Fruit fly (Drosophila melanogaster): ENCODE results near the gene ifc.

The ifc gene

DNA sequence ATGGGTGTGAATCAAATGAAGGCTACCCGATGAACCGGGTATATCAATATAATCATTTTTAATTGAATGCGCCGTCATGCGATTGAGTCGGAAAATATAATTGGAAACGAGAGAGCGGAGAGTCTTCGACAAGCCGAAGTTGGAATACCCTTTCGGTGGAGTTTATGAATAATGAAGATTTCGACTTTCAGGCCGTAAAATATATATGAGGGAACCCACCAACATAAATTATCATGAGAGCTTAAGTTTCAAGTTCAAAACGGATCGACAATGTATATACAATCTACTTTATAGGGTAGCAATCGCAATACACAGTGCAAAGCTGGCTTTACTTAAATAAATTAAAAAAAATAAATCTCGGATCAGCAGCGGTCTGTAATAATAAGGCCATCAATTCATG, 45.7 kb downstream of the ifc start (continued):
- TF ChIP-seq Gug (GFP tag; IDR thresholded peaks at IDR 0.05), result peak; percentile 13; the same call in 1 of the 2 replicates
- no peak for TF ChIP-seq Hr4 (GFP tag; optimal IDR thresholded peaks at IDR 0.05)
- peak; percentile 73 for TF ChIP-seq CG6163 (GFP tag; IDR thresholded peaks at IDR 0.05)
- TF ChIP-seq Ets96B (tag; optimal IDR thresholded peaks at IDR 0.05), result peak; percentile 59
- TF ChIP-seq Ets21C (GFP tag; optimal IDR thresholded peaks at IDR 0.05), result no peak
- peak; percentile 20 for TF ChIP-seq CG1621 (tag; optimal IDR thresholded peaks at IDR 0.05)
- peak; percentile 9 for TF ChIP-seq CG9139 (GFP tag; optimal IDR thresholded peaks at IDR 0.05)
- peak; percentile 59; the same call in 2 of the 3 replicates for TF ChIP-seq eg (GFP tag; IDR thresholded peaks at IDR 0.05)
- TF ChIP-seq CG31627 (GFP tag; optimal IDR thresholded peaks at IDR 0.05), result peak; percentile 44
- no peak for TF ChIP-seq Sox102F (GFP tag; optimal IDR thresholded peaks at IDR 0.05)
- peak; percentile 56 for TF ChIP-seq CG8119 (GFP tag; IDR thresholded peaks at IDR 0.05)
- TF ChIP-seq Eip78C (GFP tag), result peak; percentile 86
- TF ChIP-seq vri (GFP tag; optimal IDR thresholded peaks at IDR 0.05), result no peak
- TF ChIP-seq CG4318 (GFP tag; optimal IDR thresholded peaks at IDR 0.05), result no peak
- TF ChIP-seq CG11294 (GFP tag; IDR thresholded peaks at IDR 0.05), result 0 out of 2 replicates have a peak, but pooled peaks have one; percentile 7
- peak; percentile 49 for TF ChIP-seq CG15336 (GFP tag; IDR thresholded peaks at IDR 0.05)
- no peak for TF ChIP-seq CG6854 (GFP tag; optimal IDR thresholded peaks at IDR 0.05)
- TF ChIP-seq Eip93F (GFP tag; optimal IDR thresholded peaks at IDR 0.05), result no peak
- no peak for TF ChIP-seq CG3919 (GFP tag; optimal IDR thresholded peaks at IDR 0.05)
- TF ChIP-seq Met (GFP tag; optimal IDR thresholded peaks at IDR 0.05), result no peak
- no peak for TF ChIP-seq CG10669 (GFP tag; optimal IDR thresholded peaks at IDR 0.05)
- peak; percentile 41 for TF ChIP-seq net (GFP tag; optimal IDR thresholded peaks at IDR 0.05)
- peak; percentile 91 for TF ChIP-seq svp (GFP tag)
- TF ChIP-seq Blimp-1 (GFP tag; optimal IDR thresholded peaks at IDR 0.05), result no peak
- no peak for TF ChIP-seq CG11762 (GFP tag; optimal IDR thresholded peaks at IDR 0.05; ENCODE audit: insufficient read depth)
- TF ChIP-seq OdsH (GFP tag; optimal IDR thresholded peaks at IDR 0.05), result no peak
- TF ChIP-seq Sox14 (GFP tag; optimal IDR thresholded peaks at IDR 0.05), result peak; percentile 36
- no peak for TF ChIP-seq CG16779 (tag; optimal IDR thresholded peaks at IDR 0.05)
- no peak for TF ChIP-seq CG6276 (GFP tag; optimal IDR thresholded peaks at IDR 0.05)
- no peak for TF ChIP-seq Sox15 (GFP tag; optimal IDR thresholded peaks at IDR 0.05)
- peak; percentile 48 for TF ChIP-seq Eip75B (GFP tag; optimal IDR thresholded peaks at IDR 0.05)
- TF ChIP-seq CG7368 (GFP tag; optimal IDR thresholded peaks at IDR 0.05), result no peak
- peak; percentile 49 for TF ChIP-seq spab (GFP tag; optimal IDR thresholded peaks at IDR 0.05)
- peak; percentile 61 for TF ChIP-seq CG3032 (tag; optimal IDR thresholded peaks at IDR 0.05)

DNA sequence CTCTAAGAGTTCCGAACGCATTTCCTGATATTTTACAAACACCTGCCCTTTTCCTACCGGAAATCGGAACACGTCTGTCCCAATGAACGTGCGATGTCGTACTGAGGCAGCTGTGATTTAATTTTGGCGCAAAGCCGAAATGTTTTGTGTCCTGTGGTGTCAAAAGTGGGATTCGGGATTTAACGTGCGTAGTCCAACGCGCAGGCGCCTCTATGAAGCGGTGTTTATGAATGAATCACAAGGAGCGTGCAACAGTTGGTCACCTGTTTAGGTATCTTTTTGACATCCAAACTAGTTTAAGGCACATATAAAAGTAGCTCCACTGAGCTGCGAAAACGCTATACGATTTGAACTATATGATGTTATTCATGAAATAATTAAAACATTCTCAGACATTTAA, 48.2 kb downstream of the ifc start, which contains the start of gene CG9109:
Gene CG9109 (minus strand): TSS at position 80 of the 400 bp plus-strand sequence.
- TF ChIP-seq CG4318 (GFP tag; optimal IDR thresholded peaks at IDR 0.05), result no peak
- no peak for TF ChIP-seq fd59A (GFP tag; optimal IDR thresholded peaks at IDR 0.05)
- TF ChIP-seq Sox102F (GFP tag; optimal IDR thresholded peaks at IDR 0.05), result no peak
- TF ChIP-seq spab (GFP tag; optimal IDR thresholded peaks at IDR 0.05), result no peak
- TF ChIP-seq CG31627 (GFP tag; optimal IDR thresholded peaks at IDR 0.05), result no peak
- no peak for TF ChIP-seq Sox14 (GFP tag; optimal IDR thresholded peaks at IDR 0.05)
- TF ChIP-seq CG8319 (GFP tag; optimal IDR thresholded peaks at IDR 0.05), result no peak
- no peak for TF ChIP-seq CG8119 (GFP tag; IDR thresholded peaks at IDR 0.05)
- no peak for TF ChIP-seq CG34406 (GFP tag; optimal IDR thresholded peaks at IDR 0.05)
- no peak for TF ChIP-seq Ets96B (tag; optimal IDR thresholded peaks at IDR 0.05)
- no peak for TF ChIP-seq CG11902 (GFP tag; optimal IDR thresholded peaks at IDR 0.05)
- no peak for TF ChIP-seq Smox (GFP tag; optimal IDR thresholded peaks at IDR 0.05)
- TF ChIP-seq Met (GFP tag; optimal IDR thresholded peaks at IDR 0.05), result no peak
- TF ChIP-seq achi (GFP tag; optimal IDR thresholded peaks at IDR 0.05), result no peak
- no peak for TF ChIP-seq svp (GFP tag)
- TF ChIP-seq Eip75B (GFP tag; optimal IDR thresholded peaks at IDR 0.05), result no peak
- TF ChIP-seq cyc (GFP tag; optimal IDR thresholded peaks at IDR 0.05), result no peak
- TF ChIP-seq Lpt (GFP tag; optimal IDR thresholded peaks at IDR 0.05), result no peak
